Worm (Caenorhabditis elegans) whole organism, L4/young adult: Measurements from ENCODE around the gene akap-1.

ENCODE experiments used
- W03F9.2 ChIP-seq: fragments of 150-350 bp; optimal IDR thresholded peaks from 2 replicates; lab custom pipeline; 2014; ENCODE audit warnings: missing biosample characterization, missing genetic modification characterization
- dao-5 ChIP-seq: sonication (generic microtip); optimal IDR thresholded peaks from 2 replicates; lab custom pipeline; 2016; ENCODE audit warnings: missing genotype, missing genetic modification characterization, moderate library complexity, missing compliant biosample characterization
- him-1 ChIP-seq: sonication (generic microtip); optimal IDR thresholded peaks from 2 replicates; lab custom pipeline; 2016; ENCODE audit warnings: missing genotype, missing genetic modification reagents, missing genetic modification characterization, missing compliant biosample characterization

DNA sequence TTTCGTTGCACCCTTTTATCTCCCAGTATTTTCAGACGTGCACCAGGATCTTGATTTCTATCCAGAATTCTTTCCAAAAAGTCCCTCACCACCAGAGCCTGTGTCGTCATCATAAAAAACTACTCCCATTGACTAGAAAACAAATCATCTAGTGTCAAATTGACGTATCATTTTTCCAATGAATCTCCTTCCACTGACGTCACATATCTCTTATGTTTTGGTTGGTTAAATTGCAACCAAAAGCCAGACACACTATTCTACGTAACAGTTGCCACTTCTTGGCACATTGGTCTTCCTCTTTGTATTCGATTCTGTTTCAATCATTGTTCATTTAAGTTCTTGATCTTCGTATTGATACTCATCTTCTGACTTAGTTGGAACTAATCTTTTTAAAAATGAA is 44.9 kb downstream of the akap-1 start:
- no peak for TF ChIP-seq dao-5 (tag; lab: Kevin White, UChicago)
- no peak for TF ChIP-seq him-1 (tag; lab: Kevin White, UChicago)
- no peak for TF ChIP-seq W03F9.2 (tag; lab: Kevin White, UChicago)
